Worm (Caenorhabditis elegans) whole organism, L4/young adult: ENCODE results near the gene M02E1.1.

Experiments used
- W03F9.2 ChIP-seq: fragments of 150-350 bp; optimal IDR thresholded peaks from 2 replicates; lab custom pipeline; 2014; ENCODE audit warnings: missing biosample characterization, missing genetic modification characterization
- dao-5 ChIP-seq: sonication (generic microtip); optimal IDR thresholded peaks from 2 replicates; lab custom pipeline; 2016; ENCODE audit warnings: missing genotype, missing genetic modification characterization, moderate library complexity, missing compliant biosample characterization
- him-1 ChIP-seq: sonication (generic microtip); optimal IDR thresholded peaks from 2 replicates; lab custom pipeline; 2016; ENCODE audit warnings: missing genotype, missing genetic modification reagents, missing genetic modification characterization, missing compliant biosample characterization

DNA sequence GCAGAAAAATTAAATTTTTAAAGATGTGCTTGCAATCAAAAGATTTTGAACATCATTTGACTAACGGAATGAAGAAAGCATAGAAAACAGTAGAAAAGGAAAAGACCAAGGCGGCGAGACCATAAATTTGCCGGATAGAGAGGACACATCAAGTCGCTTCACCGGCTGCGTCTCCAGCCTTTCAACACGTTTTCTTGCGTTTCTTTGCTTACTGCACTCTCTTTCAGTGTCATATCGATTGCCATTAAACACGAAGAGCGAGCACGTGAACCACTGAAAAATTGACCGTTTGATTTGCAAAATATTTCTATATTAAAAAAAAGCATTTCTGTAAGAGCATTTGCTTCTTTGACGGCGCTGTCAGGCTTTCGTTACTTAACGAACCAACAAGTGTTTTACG, 22.2 kb downstream of the M02E1.1 start:
- TF ChIP-seq W03F9.2 (tag; lab: Kevin White, UChicago) (no peak), dao-5 (no peak), him-1 (tag; lab: Kevin White, UChicago) (no peak)
